Fruit fly (Drosophila melanogaster): ENCODE measurements around the gene RNaseX25.

RNaseX25 gene

dm6 chr3L:7976081-7976483 lies 5.7 kb downstream of the RNaseX25 start, which contains the start of the genes HP4 and CG8209 (continued):
- peak; percentile 83 for TF ChIP-seq CG15696 (tag; optimal IDR thresholded peaks at IDR 0.05)
- peak; percentile 59 for TF ChIP-seq CG6254 (GFP tag; optimal IDR thresholded peaks at IDR 0.05)
- peak; percentile 97 for TF ChIP-seq nmo (GFP tag; optimal IDR thresholded peaks at IDR 0.05)
- peak; percentile 82 for TF ChIP-seq CG4730 (GFP tag; IDR thresholded peaks at IDR 0.05)
- TF ChIP-seq ftz-f1 (GFP tag; optimal IDR thresholded peaks at IDR 0.05) = peak; percentile 22
- TF ChIP-seq CG18011 (GFP tag; optimal IDR thresholded peaks at IDR 0.05) = peak; percentile 59
- TF ChIP-seq B-H2 (GFP tag; optimal IDR thresholded peaks at IDR 0.05) = peak; percentile 74
- no peak for TF ChIP-seq HmgD (GFP tag; optimal IDR thresholded peaks at IDR 0.05)
- TF ChIP-seq Atf3 (GFP tag; optimal IDR thresholded peaks at IDR 0.05) = peak; percentile 31
- TF ChIP-seq dimm (GFP tag; IDR thresholded peaks at IDR 0.05) = no peak; the same call in 1 of the 2 replicates
- TF ChIP-seq sens-2 (GFP tag; IDR thresholded peaks at IDR 0.05) = no peak
- peak; percentile 18 for TF ChIP-seq NC2β (GFP tag; optimal IDR thresholded peaks at IDR 0.05)
- peak; percentile 65 for TF ChIP-seq nom (GFP tag; optimal IDR thresholded peaks at IDR 0.05)
- TF ChIP-seq CG2678 (tag; optimal IDR thresholded peaks at IDR 0.05) = peak; percentile 88
- TF ChIP-seq CG3163 (GFP tag; optimal IDR thresholded peaks at IDR 0.05) = peak; percentile 39
- peak; percentile 38 for TF ChIP-seq jing (GFP tag; optimal IDR thresholded peaks at IDR 0.05)
- TF ChIP-seq CG13894 (tag; optimal IDR thresholded peaks at IDR 0.05) = no peak
- TF ChIP-seq twi (tag; optimal IDR thresholded peaks at IDR 0.05) = peak; percentile 60
- TF ChIP-seq lab (GFP tag; optimal IDR thresholded peaks at IDR 0.05) = peak; percentile 90
- TF ChIP-seq pzg (GFP tag; optimal IDR thresholded peaks at IDR 0.05) = peak; percentile 47
- peak; percentile 91 for TF ChIP-seq Xrp1 (GFP tag; IDR thresholded peaks at IDR 0.05)
- no peak for TF ChIP-seq grn (GFP tag; optimal IDR thresholded peaks at IDR 0.05)
- peak; percentile 87 for TF ChIP-seq Fer1 (GFP tag; optimal IDR thresholded peaks at IDR 0.05)
- TF ChIP-seq Dip2 (GFP tag; IDR thresholded peaks at IDR 0.05) = no peak
- peak; percentile 36 for TF ChIP-seq Bteb2 (GFP tag; optimal IDR thresholded peaks at IDR 0.05)
- peak; percentile 78 for TF ChIP-seq CG17385 (GFP tag; optimal IDR thresholded peaks at IDR 0.05)
- TF ChIP-seq CG3847 (GFP tag; IDR thresholded peaks at IDR 0.05) = peak; percentile 86
- no peak for TF ChIP-seq prd (optimal IDR thresholded peaks at IDR 0.05)
- peak; percentile 91 for TF ChIP-seq prd (GFP tag; IDR thresholded peaks at IDR 0.05)
- peak; percentile 67 for TF ChIP-seq HLH54F (GFP tag; optimal IDR thresholded peaks at IDR 0.05)
- TF ChIP-seq CG1832 (GFP tag; optimal IDR thresholded peaks at IDR 0.05) = no peak
- TF ChIP-seq Adf1 (GFP tag; IDR thresholded peaks at IDR 0.05) = peak; percentile 61
- TF ChIP-seq row (GFP tag; IDR thresholded peaks at IDR 0.05) = peak; percentile 95
- peak; percentile 59 for TF ChIP-seq Deaf1 (tag; optimal IDR thresholded peaks at IDR 0.05)
- peak; percentile 77 for TF ChIP-seq Nf-YC (tag; optimal IDR thresholded peaks at IDR 0.05)
- TF ChIP-seq CG3065 (GFP tag; optimal IDR thresholded peaks at IDR 0.05) = peak; percentile 49
- peak; percentile 75 for TF ChIP-seq CG6683 (GFP tag; optimal IDR thresholded peaks at IDR 0.05)
- TF ChIP-seq CG17186 (GFP tag; optimal IDR thresholded peaks at IDR 0.05) = no peak
- peak; percentile 78 for TF ChIP-seq CG13296 (GFP tag; optimal IDR thresholded peaks at IDR 0.05)
- peak; percentile 80 for TF ChIP-seq CG10979 (tag; optimal IDR thresholded peaks at IDR 0.05)
- TF ChIP-seq CG12299 (tag; optimal IDR thresholded peaks at IDR 0.05) = peak; percentile 63
- TF ChIP-seq Ptx1 (GFP tag; IDR thresholded peaks at IDR 0.05) = peak; percentile 93
- peak; percentile 48; the same call in 1 of the 3 replicates for TF ChIP-seq CG11093 (GFP tag; IDR thresholded peaks at IDR 0.05)
- TF ChIP-seq Sry-δ (GFP tag; optimal IDR thresholded peaks at IDR 0.05) = peak; percentile 68
- TF ChIP-seq tup (GFP tag; optimal IDR thresholded peaks at IDR 0.05) = peak; percentile 45
- TF ChIP-seq ara (GFP tag; IDR thresholded peaks at IDR 0.05) = peak; percentile 69; the same call in 1 of the 2 replicates
- peak; percentile 73 for TF ChIP-seq ap (GFP tag; IDR thresholded peaks at IDR 0.05)
- TF ChIP-seq CG9727 (GFP tag; optimal IDR thresholded peaks at IDR 0.05) = peak; percentile 83
- peak in 1 of 3 experiments; percentile 77 for TF ChIP-seq lola (GFP tag; optimal IDR thresholded peaks at IDR 0.05)
- peak; percentile 83 for TF ChIP-seq CG32772 (GFP tag; IDR thresholded peaks at IDR 0.05)
- no peak for TF ChIP-seq CG31365 (tag; optimal IDR thresholded peaks at IDR 0.05)

Measured in whole organism, embryonic.